Worm (Caenorhabditis elegans) whole organism, late embryonic: ENCODE data around the gene T05B4.8.

Source experiments
- ceh-19 ChIP-seq: fragments of 200-800 bp; sonication (Bioruptor generic); optimal IDR thresholded peaks from 2 replicates; lab custom pipeline; 2018; ENCODE audit warnings: mild to moderate bottlenecking, missing genetic modification characterization, missing compliant biosample characterization
- dve-1 ChIP-seq: sonication (generic microtip); optimal IDR thresholded peaks from 2 replicates; lab custom pipeline; 2017; ENCODE audit warnings: antibody characterized with exemption, mild to moderate bottlenecking, missing genetic modification characterization, missing compliant biosample characterization
- elt-2 ChIP-seq: sonication (generic microtip); optimal IDR thresholded peaks from 2 replicates; lab custom pipeline; 2016; ENCODE audit warnings: missing genetic modification reagents, missing genetic modification characterization, missing compliant biosample characterization
- hlh-13 ChIP-seq: fragments of 200-800 bp; sonication (Bioruptor generic); optimal IDR thresholded peaks from 2 replicates; lab custom pipeline; 2018; ENCODE audit warnings: mild to moderate bottlenecking, missing genetic modification characterization, missing compliant biosample characterization
- pha-4 ChIP-seq: fragments of 150-350 bp; optimal IDR thresholded peaks from 2 replicates; lab custom pipeline; 2018; ENCODE audit warnings: missing biosample characterization, missing genetic modification reagents, missing genetic modification characterization
- pqm-1 ChIP-seq: sonication (generic microtip); optimal IDR thresholded peaks from 2 replicates; lab custom pipeline; 2016; ENCODE audit warnings: missing genetic modification characterization, missing compliant biosample characterization
- rnt-1 ChIP-seq: sonication (generic microtip); optimal IDR thresholded peaks from 2 replicates; lab custom pipeline; 2016; ENCODE audit warnings: missing genetic modification characterization, missing compliant biosample characterization
- tbx-2 ChIP-seq: sonication (generic microtip); optimal IDR thresholded peaks from 2 replicates; lab custom pipeline; 2016; ENCODE audit warnings: missing genetic modification characterization, missing compliant biosample characterization
- tbx-7 ChIP-seq: sonication (generic microtip); optimal IDR thresholded peaks from 2 replicates; lab custom pipeline; 2016; ENCODE audit warnings: missing genotype, missing genetic modification characterization, missing compliant biosample characterization

DNA sequence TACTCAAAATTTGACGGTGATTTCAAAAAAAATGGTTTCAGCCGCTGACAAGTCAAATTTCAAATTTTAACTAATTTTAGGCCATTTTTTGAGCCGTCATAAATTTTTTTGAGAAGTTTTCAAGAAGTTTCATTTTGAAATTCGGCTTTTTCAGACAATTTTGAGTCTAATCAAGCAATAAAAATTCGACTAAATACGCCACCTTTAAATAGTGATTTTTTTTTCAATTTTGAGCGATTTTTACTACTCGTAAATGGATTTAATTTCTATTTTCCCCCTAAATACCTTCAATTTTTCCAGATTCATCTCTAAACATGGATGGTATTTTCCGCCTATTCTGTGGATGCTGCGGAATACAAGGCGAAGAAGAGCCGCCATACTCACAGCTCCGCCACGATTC lies 28.2 kb upstream of the T05B4.8 start, which contains the start of gene Y45G5AL.1:
- no peak for TF ChIP-seq ceh-19
- no peak for TF ChIP-seq tbx-2 (tag; lab: Kevin White, UChicago)
- no peak for TF ChIP-seq dve-1 (tag; lab: Kevin White, UChicago)
- TF ChIP-seq pqm-1 (tag; lab: Kevin White, UChicago): no peak
- TF ChIP-seq hlh-13: no peak
- no peak for TF ChIP-seq tbx-7 (tag; lab: Kevin White, UChicago)
- no peak for TF ChIP-seq elt-2 (tag; lab: Kevin White, UChicago)
- TF ChIP-seq pha-4 (tag; lab: Kevin White, UChicago): no peak
- no peak for TF ChIP-seq rnt-1
